Fruit fly (Drosophila melanogaster): ENCODE measurements around the gene mRpL22.

The mRpL22 gene

DNA sequence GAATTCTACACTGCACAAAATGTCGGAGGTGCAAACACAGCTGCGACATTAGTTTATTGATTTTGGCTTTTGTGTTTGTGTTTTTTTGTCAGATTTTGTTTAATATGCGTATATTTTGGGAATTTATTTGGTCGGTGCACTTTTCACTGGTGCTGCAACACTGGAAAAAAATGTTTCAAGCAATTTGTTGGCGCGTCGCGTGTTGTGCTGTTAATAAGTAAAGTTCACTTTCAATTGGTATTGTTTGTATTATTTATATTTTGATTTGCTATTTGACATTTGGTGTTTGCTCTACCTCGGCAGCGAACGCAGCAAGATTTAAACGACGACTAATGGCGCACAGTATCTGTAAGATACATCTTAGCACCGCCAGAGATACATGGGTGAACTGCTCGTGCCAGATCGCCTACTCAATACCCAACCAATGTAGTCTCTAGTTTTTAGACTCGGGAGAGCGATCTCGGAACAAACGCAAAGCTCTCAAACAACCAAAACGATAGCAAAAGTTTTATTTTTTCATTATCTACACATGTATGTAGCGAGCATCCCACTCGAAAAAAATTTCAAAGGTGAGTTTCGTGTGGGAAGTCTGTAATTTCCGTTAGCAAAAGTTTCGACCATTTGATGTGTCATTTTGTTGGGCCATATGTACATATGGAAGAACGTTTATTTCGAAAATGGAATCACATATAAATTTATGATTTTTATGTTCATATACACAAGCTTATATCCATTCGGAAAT is 1.4 kb upstream of the mRpL22 start (continued):
- no peak for TF ChIP-seq Scr (GFP tag; IDR thresholded peaks at IDR 0.05; ENCODE audit: partially characterized antibody)
- TF ChIP-seq chm (GFP tag; IDR thresholded peaks at IDR 0.05), result peak; percentile 42; the same call in 1 of the 2 replicates
- TF ChIP-seq ind (GFP tag; optimal IDR thresholded peaks at IDR 0.05), result peak; percentile 60
- no peak for TF ChIP-seq Atf3 (GFP tag; optimal IDR thresholded peaks at IDR 0.05)
- peak; percentile 63 for TF ChIP-seq Hsf (GFP tag; optimal IDR thresholded peaks at IDR 0.05)
- TF ChIP-seq sob (GFP tag; IDR thresholded peaks at IDR 0.05), result peak; percentile 45
- TF ChIP-seq sim (GFP tag; IDR thresholded peaks at IDR 0.05), result no peak
- peak; percentile 75 for TF ChIP-seq dysf (GFP tag; IDR thresholded peaks at IDR 0.05)
- TF ChIP-seq CG43689 (GFP tag; IDR thresholded peaks at IDR 0.05), result no peak
- TF ChIP-seq vfl (GFP tag; optimal IDR thresholded peaks at IDR 0.05), result peak; percentile 29
- TF ChIP-seq tio (GFP tag; optimal IDR thresholded peaks at IDR 0.05), result no peak
- peak; percentile 39 for TF ChIP-seq pho (GFP tag; optimal IDR thresholded peaks at IDR 0.05)
- TF ChIP-seq dmrt99B (tag; optimal IDR thresholded peaks at IDR 0.05), result peak; percentile 62
- TF ChIP-seq CG32532 (GFP tag; IDR thresholded peaks at IDR 0.05), result peak; percentile 71
- TF ChIP-seq HHEX (GFP tag; optimal IDR thresholded peaks at IDR 0.05), result peak; percentile 21
- TF ChIP-seq Lpt (GFP tag; optimal IDR thresholded peaks at IDR 0.05), result no peak
- peak; percentile 43 for TF ChIP-seq CG3163 (GFP tag; optimal IDR thresholded peaks at IDR 0.05)
- no peak for TF ChIP-seq CG13123 (GFP tag; optimal IDR thresholded peaks at IDR 0.05)
- TF ChIP-seq CG6654 (GFP tag; optimal IDR thresholded peaks at IDR 0.05), result no peak
- peak; percentile 31 for TF ChIP-seq odd (GFP tag; optimal IDR thresholded peaks at IDR 0.05)
- TF ChIP-seq CG17802 (tag; optimal IDR thresholded peaks at IDR 0.05), result peak; percentile 13
- no peak for TF ChIP-seq psq (GFP tag; optimal IDR thresholded peaks at IDR 0.05)
- no peak for TF ChIP-seq abd-A (tag; optimal IDR thresholded peaks at IDR 0.05)
- TF ChIP-seq sens-2 (GFP tag; IDR thresholded peaks at IDR 0.05), result peak; percentile 43; the same call in 1 of the 2 replicates
- 0 out of 2 replicates have a peak, but pooled peaks have one; percentile 25 for TF ChIP-seq CG32772 (GFP tag; IDR thresholded peaks at IDR 0.05)
- TF ChIP-seq Aef1 (GFP tag; IDR thresholded peaks at IDR 0.05), result peak; percentile 44; the same call in 1 of the 3 replicates
- TF ChIP-seq bsh (GFP tag; optimal IDR thresholded peaks at IDR 0.05), result peak in 1 of 2 experiments; percentile 62
- TF ChIP-seq CG10366 (GFP tag; IDR thresholded peaks at IDR 0.05), result peak; percentile 48
- peak; percentile 24 for TF ChIP-seq da (GFP tag; optimal IDR thresholded peaks at IDR 0.05)
- peak; percentile 54 for TF ChIP-seq CG10209 (GFP tag; optimal IDR thresholded peaks at IDR 0.05)
- peak; percentile 19 for TF ChIP-seq Camta (GFP tag; optimal IDR thresholded peaks at IDR 0.05)
- peak; percentile 49 for TF ChIP-seq CG18262 (tag; optimal IDR thresholded peaks at IDR 0.05)
- peak; percentile 60; the same call in 1 of the 3 replicates for TF ChIP-seq otp (GFP tag; IDR thresholded peaks at IDR 0.05)
- TF ChIP-seq TFAM (GFP tag; optimal IDR thresholded peaks at IDR 0.05), result no peak
- TF ChIP-seq D19A (tag; optimal IDR thresholded peaks at IDR 0.05), result peak; percentile 9
- TF ChIP-seq CG15514 (GFP tag; optimal IDR thresholded peaks at IDR 0.05), result peak; percentile 44
- TF ChIP-seq bcd (GFP tag; optimal IDR thresholded peaks at IDR 0.05), result peak; percentile 48
- TF ChIP-seq Xrp1 (GFP tag; IDR thresholded peaks at IDR 0.05), result peak; percentile 45; the same call in 1 of the 2 replicates
- peak; percentile 25 for TF ChIP-seq CG1233 (GFP tag; optimal IDR thresholded peaks at IDR 0.05)
- peak; percentile 33; the same call in 1 of the 2 replicates for TF ChIP-seq al (GFP tag; IDR thresholded peaks at IDR 0.05)
- TF ChIP-seq Bdp1 (GFP tag; optimal IDR thresholded peaks at IDR 0.05), result peak; percentile 10
- peak; percentile 17 for TF ChIP-seq Six4 (GFP tag; optimal IDR thresholded peaks at IDR 0.05)
- TF ChIP-seq maf-S (GFP tag; optimal IDR thresholded peaks at IDR 0.05), result peak; percentile 52
- peak; percentile 4 for TF ChIP-seq Abd-B (GFP tag; optimal IDR thresholded peaks at IDR 0.05)
- TF ChIP-seq p53 (GFP tag; optimal IDR thresholded peaks at IDR 0.05), result no peak
- TF ChIP-seq grn (GFP tag; optimal IDR thresholded peaks at IDR 0.05), result peak; percentile 14
- TF ChIP-seq CG7556 (GFP tag; optimal IDR thresholded peaks at IDR 0.05), result peak; percentile 41
- TF ChIP-seq CG1602 (GFP tag; optimal IDR thresholded peaks at IDR 0.05), result peak; percentile 38
- TF ChIP-seq jumu (GFP tag; optimal IDR thresholded peaks at IDR 0.05), result peak; percentile 37
- peak; percentile 53 for TF ChIP-seq Oli (tag; optimal IDR thresholded peaks at IDR 0.05)

Data from whole organism, embryonic.